Worm (Caenorhabditis elegans) whole organism, L3 larva: ENCODE results near the gene B0035.15.

Experiments used
- R02D3.7 ChIP-seq: fragments of 150-350 bp; optimal IDR thresholded peaks from 2 replicates; lab custom pipeline; 2014; ENCODE audit warnings: missing biosample characterization, missing genetic modification characterization
- ZK546.5 ChIP-seq: sonication (generic microtip); optimal IDR thresholded peaks from 2 replicates; lab custom pipeline; 2017; ENCODE audit warnings: missing biosample characterization, missing genetic modification characterization
- ama-1 ChIP-seq: fragments of 150-350 bp; optimal IDR thresholded peaks from 2 replicates; lab custom pipeline; 2018
- mdl-1 ChIP-seq: fragments of 150-350 bp; optimal IDR thresholded peaks from 2 replicates; lab custom pipeline; 2014; ENCODE audit warnings: missing biosample characterization, missing genetic modification characterization
- nhr-237 ChIP-seq: fragments of 150-350 bp; optimal IDR thresholded peaks from 2 replicates; lab custom pipeline; 2014; ENCODE audit warnings: missing biosample characterization, missing genetic modification characterization
- nhr-76 ChIP-seq: fragments of 150-350 bp; sonication (generic microtip); optimal IDR thresholded peaks from 5 replicates; lab custom pipeline; 2014; ENCODE audit warnings: missing biosample characterization, missing genetic modification characterization
- pqm-1 ChIP-seq: fragments of 150-350 bp; optimal IDR thresholded peaks from 2 replicates; lab custom pipeline; 2017; ENCODE audit warnings: missing biosample characterization, missing genetic modification characterization, inconsistent platforms
- snpc-4 ChIP-seq: fragments of 150-350 bp; optimal IDR thresholded peaks from 2 replicates; lab custom pipeline; 2014; ENCODE audit warnings: missing biosample characterization, missing genetic modification characterization
- tbx-2 ChIP-seq: sonication (generic microtip); optimal IDR thresholded peaks from 2 replicates; lab custom pipeline; 2016; ENCODE audit warnings: mild to moderate bottlenecking, missing genetic modification characterization, missing compliant biosample characterization

- no peak for TF ChIP-seq pqm-1
- TF ChIP-seq ZK546.5 (tag; lab: Kevin White, UChicago) = no peak
- no peak for TF ChIP-seq snpc-4
- TF ChIP-seq tbx-2 = no peak
- TF ChIP-seq R02D3.7 (tag; lab: Kevin White, UChicago) = no peak
- no peak for TF ChIP-seq nhr-237 (tag; lab: Kevin White, UChicago)
- no peak for TF ChIP-seq nhr-76
- no peak for TF ChIP-seq mdl-1 (tag; lab: Kevin White, UChicago)
- no peak for TF ChIP-seq ama-1 (lab: Kevin White, UChicago)
Observed at ce11 chrIV:11269483-11269882, 28.6 kb downstream of the B0035.15 start.
